Fruit fly (Drosophila melanogaster) whole organism, adult: ENCODE data around the gene CG3184.
A peak's percentile ranks its signal among the peaks of the same experiment; 100 is the strongest.

ENCODE experiments used
- CG7045 ChIP-seq: fragments of 200-800 bp; sonication (Bioruptor generic); optimal IDR thresholded peaks from 2 replicates; lab custom pipeline; 2017; ENCODE audit warnings: missing biosample characterization, mild to moderate bottlenecking, missing genetic modification characterization
- Mnt ChIP-seq: fragments of 200-800 bp; sonication (Bioruptor generic); optimal IDR thresholded peaks from 2 replicates; lab custom pipeline; 2016; ENCODE audit warnings: missing biosample characterization, mild to moderate bottlenecking, missing genetic modification characterization

dm6 chrX:6705059-6705802, 16.7 kb upstream of the CG3184 start:
- TF ChIP-seq Mnt (GFP tag; lab: Kevin White, UChicago) = peak; percentile 33
- peak; percentile 2 for TF ChIP-seq CG7045 (GFP tag; lab: Kevin White, UChicago)
